Worm (Caenorhabditis elegans) whole organism, L2 larva: Measurements from ENCODE around the gene F54E2.9.

Experiments used
- C34F6.9 ChIP-seq: fragments of 150-350 bp; optimal IDR thresholded peaks from 2 replicates; lab custom pipeline; 2014; ENCODE audit warnings: missing biosample characterization, missing genetic modification characterization
- F13H6.1 ChIP-seq: sonication (generic microtip); optimal IDR thresholded peaks from 2 replicates; lab custom pipeline; 2016; ENCODE audit warnings: missing genetic modification characterization, missing compliant biosample characterization
- R02D3.7 ChIP-seq: fragments of 150-350 bp; optimal IDR thresholded peaks from 2 replicates; lab custom pipeline; 2014; ENCODE audit warnings: missing biosample characterization, missing genetic modification characterization
- Y55F3AM.14 ChIP-seq: fragments of 200-800 bp; sonication (Bioruptor generic); optimal IDR thresholded peaks from 2 replicates; lab custom pipeline; 2018; ENCODE audit warnings: mild to moderate bottlenecking, missing genetic modification characterization, missing compliant biosample characterization
- ZK546.5 ChIP-seq: sonication (generic microtip); optimal IDR thresholded peaks from 2 replicates; lab custom pipeline; 2017; ENCODE audit warnings: missing biosample characterization, missing genetic modification characterization
- alr-1 ChIP-seq: fragments of 150-350 bp; optimal IDR thresholded peaks from 2 replicates; lab custom pipeline; 2014; ENCODE audit warnings: missing biosample characterization, missing genetic modification characterization
- aly-2 ChIP-seq: fragments of 150-350 bp; optimal IDR thresholded peaks from 2 replicates; lab custom pipeline; 2014; ENCODE audit warnings: missing biosample characterization, missing genetic modification characterization
- ama-1 ChIP-seq: fragments of 150-350 bp; optimal IDR thresholded peaks from 2 replicates; lab custom pipeline; 2018; ENCODE audit warnings: inconsistent platforms
- crh-2 ChIP-seq: sonication (generic microtip); optimal IDR thresholded peaks from 2 replicates; lab custom pipeline; 2017; ENCODE audit warnings: missing biosample characterization, missing genetic modification characterization
- elt-1 ChIP-seq: fragments of 150-350 bp; optimal IDR thresholded peaks from 2 replicates; lab custom pipeline; 2014; ENCODE audit warnings: missing biosample characterization, missing genetic modification characterization
- elt-3 ChIP-seq: sonication (generic microtip); optimal IDR thresholded peaks from 2 replicates; lab custom pipeline; 2017; ENCODE audit warnings: missing biosample characterization, missing genetic modification characterization
- gmeb-1 ChIP-seq: fragments of 150-350 bp; optimal IDR thresholded peaks from 2 replicates; lab custom pipeline; 2014; ENCODE audit warnings: missing biosample characterization, missing genetic modification characterization
- lin-11 ChIP-seq: fragments of 150-350 bp; sonication (generic microtip); optimal IDR thresholded peaks from 2 replicates; lab custom pipeline; 2014; ENCODE audit warnings: missing biosample characterization, missing genetic modification characterization, inconsistent platforms, mixed read lengths
- lin-13 ChIP-seq: fragments of 150-350 bp; optimal IDR thresholded peaks from 2 replicates; lab custom pipeline; 2014; ENCODE audit warnings: missing biosample characterization, missing genetic modification reagents, missing genetic modification characterization
- lin-39 ChIP-seq: fragments of 150-350 bp; optimal IDR thresholded peaks from 2 replicates; lab custom pipeline; 2014; ENCODE audit warnings: missing biosample characterization, missing genetic modification reagents, missing genetic modification characterization
- mdl-1 ChIP-seq, 2 experiments: fragments of 150-350 bp in 1 of 2; sonication (generic microtip) in 1 of 2; optimal IDR thresholded peaks; 2 replicates each; lab custom pipeline; 2017; ENCODE audit warnings: missing biosample characterization in 2 of 2, missing genetic modification characterization in 2 of 2
- nhr-10 ChIP-seq: sonication (generic microtip); optimal IDR thresholded peaks from 2 replicates; lab custom pipeline; 2017; ENCODE audit warnings: missing biosample characterization, missing genetic modification characterization
- nhr-12 ChIP-seq: fragments of 150-350 bp; optimal IDR thresholded peaks from 2 replicates; lab custom pipeline; 2014; ENCODE audit warnings: missing biosample characterization, missing genetic modification characterization
- nhr-129 ChIP-seq: fragments of 150-350 bp; optimal IDR thresholded peaks from 2 replicates; lab custom pipeline; 2014; ENCODE audit warnings: missing biosample characterization, missing genetic modification characterization
- nhr-21 ChIP-seq: fragments of 150-350 bp; optimal IDR thresholded peaks from 2 replicates; lab custom pipeline; 2014; ENCODE audit warnings: missing biosample characterization, missing genetic modification characterization
- nhr-23 ChIP-seq: fragments of 150-350 bp; optimal IDR thresholded peaks from 2 replicates; lab custom pipeline; 2014; ENCODE audit warnings: missing biosample characterization, missing genetic modification reagents, missing genetic modification characterization
- nhr-237 ChIP-seq: fragments of 150-350 bp; optimal IDR thresholded peaks from 2 replicates; lab custom pipeline; 2014; ENCODE audit warnings: missing biosample characterization, missing genetic modification characterization
- nhr-25 ChIP-seq: fragments of 150-350 bp; sonication (generic microtip); optimal IDR thresholded peaks from 3 replicates; lab custom pipeline; 2014; ENCODE audit warnings: missing biosample characterization, missing genetic modification characterization
- nhr-77 ChIP-seq: fragments of 150-350 bp; optimal IDR thresholded peaks from 2 replicates; lab custom pipeline; 2014; ENCODE audit warnings: missing biosample characterization, missing genetic modification characterization
- peb-1 ChIP-seq: fragments of 150-350 bp; optimal IDR thresholded peaks from 2 replicates; lab custom pipeline; 2014; ENCODE audit warnings: missing biosample characterization, missing genetic modification characterization
- skn-1 ChIP-seq: sonication (generic microtip); optimal IDR thresholded peaks from 2 replicates; lab custom pipeline; 2017; ENCODE audit warnings: missing biosample characterization, missing genetic modification characterization
- sma-3 ChIP-seq: sonication (generic microtip); optimal IDR thresholded peaks from 2 replicates; lab custom pipeline; 2016; ENCODE audit warnings: missing genetic modification reagents, missing genetic modification characterization, missing compliant biosample characterization
- sma-9 ChIP-seq, 2 experiments: fragments of 150-350 bp in 1 of 2; sonication (generic microtip) in 1 of 2; optimal IDR thresholded peaks; 2 replicates each; lab custom pipeline; 2014 to 2016; ENCODE audit warnings: missing genetic modification characterization in 2 of 2, mild to moderate bottlenecking in 1 of 2, missing biosample characterization in 1 of 2, missing compliant biosample characterization in 1 of 2, missing genetic modification reagents in 1 of 2, moderate library complexity in 1 of 2
- snpc-4 ChIP-seq: fragments of 150-350 bp; optimal IDR thresholded peaks from 2 replicates; lab custom pipeline; 2014; ENCODE audit warnings: missing biosample characterization, missing genetic modification characterization
- unc-39 ChIP-seq: fragments of 150-350 bp; optimal IDR thresholded peaks from 2 replicates; lab custom pipeline; 2014; ENCODE audit warnings: missing biosample characterization, missing genetic modification characterization
- zag-1 ChIP-seq: fragments of 150-350 bp; optimal IDR thresholded peaks from 2 replicates; lab custom pipeline; 2014; ENCODE audit warnings: missing biosample characterization, missing genetic modification characterization
- ztf-1 ChIP-seq: fragments of 200-800 bp; sonication (Bioruptor generic); conservative IDR thresholded peaks from 2 replicates; pipeline ENCODE4 v1.3.6; 2022; ENCODE audit warnings: missing genetic modification characterization, missing compliant biosample characterization
- ztf-11 ChIP-seq: sonication (generic microtip); optimal IDR thresholded peaks from 2 replicates; lab custom pipeline; 2017; ENCODE audit warnings: missing biosample characterization, missing genetic modification characterization
- ztf-4 ChIP-seq: fragments of 150-350 bp; optimal IDR thresholded peaks from 2 replicates; lab custom pipeline; 2014; ENCODE audit warnings: missing biosample characterization, missing genetic modification characterization

Gene F54E2.9

DNA sequence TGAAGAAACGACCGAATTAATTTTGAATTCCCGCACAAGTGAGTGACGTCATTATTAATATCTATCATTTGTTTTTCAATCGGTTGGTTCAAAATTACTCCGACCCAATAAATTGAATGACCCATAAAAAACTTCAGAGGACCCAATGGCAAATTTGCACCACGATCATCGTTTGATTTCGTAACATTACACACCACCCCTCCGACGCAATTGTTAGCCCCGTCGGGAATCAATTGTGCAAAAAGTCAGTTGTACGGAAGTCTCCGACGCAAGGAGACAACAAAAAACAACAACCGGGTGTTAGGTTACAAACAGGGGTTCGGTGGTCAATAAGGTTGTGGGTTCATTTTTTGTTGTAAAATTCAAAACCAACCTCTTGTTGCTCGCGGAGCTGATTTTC, 11.8 kb downstream of the F54E2.9 start:
- no peak for TF ChIP-seq nhr-77 (tag; lab: Kevin White, UChicago)
- TF ChIP-seq nhr-129 (tag; lab: Kevin White, UChicago) = peak; percentile 43
- TF ChIP-seq zag-1 = no peak
- no peak for TF ChIP-seq unc-39 (tag; lab: Kevin White, UChicago)

DNA sequence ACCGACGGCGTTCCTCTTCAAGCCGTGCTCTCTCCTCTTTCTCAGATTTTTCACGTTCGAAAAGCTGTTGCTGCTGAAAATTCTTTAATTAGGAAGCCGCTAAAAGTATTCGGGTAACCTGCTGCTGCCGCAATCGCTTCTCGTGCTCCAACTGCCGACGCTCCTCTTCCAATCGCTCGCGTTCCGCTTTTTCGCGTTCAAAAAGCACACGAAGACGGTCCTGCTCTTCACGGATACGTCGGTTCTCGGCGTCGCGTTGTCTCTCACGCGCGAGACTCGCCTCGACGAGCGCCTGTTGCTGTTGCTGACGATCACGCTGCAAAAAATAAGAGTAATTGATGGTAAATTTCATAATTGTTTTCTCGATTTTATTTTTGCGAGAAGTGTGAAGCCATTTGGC, 13.1 kb downstream of the F54E2.9 start:
- TF ChIP-seq zag-1 (no peak), lin-13 (GFP tag; lab: Kevin White, UChicago) (no peak), elt-1 (tag; lab: Kevin White, UChicago) (no peak), elt-3 (tag; lab: Kevin White, UChicago) (no peak), nhr-25 (tag; lab: Kevin White, UChicago) (no peak), nhr-21 (tag; lab: Kevin White, UChicago) (no peak), gmeb-1 (no peak), unc-39 (tag; lab: Kevin White, UChicago) (no peak), sma-9 (GFP tag; optimal IDR thresholded peaks at IDR 0.05; lab: Kevin White, UChicago) (no peak), sma-9 (tag; optimal IDR thresholded peaks at IDR 0.05; lab: Kevin White, UChicago) (no peak)
- TF ChIP-seq, all 48 proteins: peak for 0

DNA sequence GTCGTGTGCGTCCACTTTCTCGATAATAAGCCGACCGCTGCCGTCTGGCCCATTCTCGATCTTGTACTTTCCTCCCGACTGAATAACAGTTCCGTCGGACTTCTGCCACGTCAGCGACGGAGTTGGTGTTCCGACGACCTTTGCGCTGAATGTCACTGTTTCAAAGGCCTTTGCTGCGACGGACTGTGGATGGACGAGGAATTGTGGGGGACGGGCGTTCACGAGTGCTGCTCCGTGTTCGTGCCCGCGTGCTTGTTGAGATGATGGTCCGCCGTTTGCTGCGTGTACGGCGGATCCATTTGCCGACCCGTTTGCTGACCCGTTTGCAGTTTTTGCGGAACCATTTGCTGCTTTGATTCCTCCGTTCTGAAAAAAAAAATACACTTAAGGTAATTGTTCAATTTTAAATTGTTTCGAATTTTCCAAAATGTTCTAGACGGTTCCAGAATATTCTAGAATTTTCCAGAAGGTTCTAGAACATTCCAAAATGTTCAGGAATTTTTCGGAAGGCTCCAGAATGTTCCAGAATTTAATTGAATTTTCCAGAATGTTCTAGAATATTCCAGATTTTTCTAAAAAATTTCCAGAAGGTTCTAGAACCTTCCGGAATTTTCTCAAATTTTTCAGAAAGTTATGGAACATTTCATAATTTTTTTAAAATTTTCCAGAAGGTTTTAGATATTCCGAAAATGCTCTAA, 14.5 kb downstream of the F54E2.9 start:
- TF ChIP-seq mdl-1 (tag; optimal IDR thresholded peaks at IDR 0.05; lab: Kevin White, UChicago) (no peak), C34F6.9 (tag; lab: Kevin White, UChicago) (no peak), nhr-77 (tag; lab: Kevin White, UChicago) (no peak), R02D3.7 (tag; lab: Kevin White, UChicago) (no peak), gmeb-1 (no peak), ztf-1 (GFP tag; lab: Robert Waterston, UW) (no peak), ama-1 (lab: Kevin White, UChicago) (no peak)

ce11 chrV:2795998-2796397, 17.8 kb downstream of the F54E2.9 start, which contains the start of gene F54E2.2:
TSS of gene F54E2.2 (plus strand) at chrV:2796298.
- no peak for TF ChIP-seq alr-1 (tag; lab: Kevin White, UChicago)

ce11 chrV:2792958-2793357, 20.8 kb downstream of the F54E2.9 start:
- TF ChIP-seq nhr-77 (tag; lab: Kevin White, UChicago) = no peak
- TF ChIP-seq ztf-11 (tag; lab: Kevin White, UChicago) = no peak
- no peak for TF ChIP-seq crh-2 (tag; lab: Kevin White, UChicago)
- TF ChIP-seq elt-3 (tag; lab: Kevin White, UChicago) = no peak
- TF ChIP-seq nhr-23 (tag; lab: Kevin White, UChicago) = no peak
- TF ChIP-seq skn-1 (tag; lab: Kevin White, UChicago) = no peak
- no peak for TF ChIP-seq ztf-4
- TF ChIP-seq nhr-25 (tag; lab: Kevin White, UChicago) = no peak
- no peak for TF ChIP-seq Y55F3AM.14
- no peak for TF ChIP-seq nhr-237 (tag; lab: Kevin White, UChicago)
- no peak for TF ChIP-seq lin-11 (tag; lab: Kevin White, UChicago)
- TF ChIP-seq lin-39 (tag; lab: Kevin White, UChicago) = no peak
- TF ChIP-seq unc-39 (tag; lab: Kevin White, UChicago) = no peak
- no peak for TF ChIP-seq nhr-10 (tag; lab: Kevin White, UChicago)

DNA sequence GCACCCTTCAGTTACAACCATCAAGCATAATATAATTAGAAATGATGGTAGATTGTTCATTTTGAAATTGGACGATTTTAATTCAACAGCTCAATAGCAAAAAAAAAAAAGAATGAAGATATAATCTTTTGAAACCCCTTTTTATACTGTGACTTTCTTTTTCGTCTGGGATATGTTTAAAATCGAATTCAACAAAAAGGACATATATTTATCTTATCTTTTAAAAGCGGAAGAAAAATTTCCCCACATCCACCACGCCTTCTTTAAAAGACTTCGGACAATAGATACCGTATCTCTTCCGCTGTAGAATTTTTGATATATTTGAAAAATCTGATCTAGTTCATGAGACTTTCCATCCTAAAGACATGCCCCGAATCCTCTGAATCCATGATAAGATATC, 33.0 kb downstream of the F54E2.9 start, which contains the start of gene R05D8.11:
Gene R05D8.11 (minus strand): TSS at position 101 of the 400 bp plus-strand sequence.
- TF ChIP-seq zag-1 = no peak
- TF ChIP-seq nhr-129 (tag; lab: Kevin White, UChicago) = no peak
- TF ChIP-seq R02D3.7 (tag; lab: Kevin White, UChicago) = no peak
- TF ChIP-seq aly-2 (tag; lab: Kevin White, UChicago) = no peak
- no peak for TF ChIP-seq sma-3 (GFP tag; lab: Kevin White, UChicago)

DNA sequence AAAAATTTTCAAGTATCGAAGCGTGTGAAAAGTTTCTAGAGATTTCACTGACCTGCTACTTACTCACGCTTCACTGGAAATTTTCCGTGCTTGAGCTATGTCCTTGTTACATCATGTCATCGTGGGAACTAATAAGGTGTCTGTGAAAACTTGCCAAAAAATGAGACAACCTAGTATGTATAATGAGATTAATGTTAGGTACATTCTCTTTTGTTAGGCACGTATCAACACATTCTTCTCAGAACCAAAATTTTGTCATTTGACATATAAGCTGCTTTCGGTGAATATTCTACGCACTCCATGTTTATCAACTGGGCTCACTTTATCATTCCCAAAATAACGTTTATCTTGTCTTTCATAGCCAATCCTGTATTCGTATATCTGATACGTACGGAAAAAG, 39.7 kb downstream of the F54E2.9 start, which contains the start of gene srj-18:
Gene srj-18 (plus strand): TSS at position 301 of the 400 bp plus-strand sequence.
- TF ChIP-seq F13H6.1 (tag; lab: Kevin White, UChicago) (no peak), Y55F3AM.14 (no peak), ZK546.5 (tag; lab: Kevin White, UChicago) (no peak), zag-1 (no peak), nhr-12 (tag; lab: Kevin White, UChicago) (no peak), skn-1 (tag; lab: Kevin White, UChicago) (no peak), nhr-129 (tag; lab: Kevin White, UChicago) (no peak), mdl-1 (tag; optimal IDR thresholded peaks at IDR 0.05; lab: Kevin White, UChicago) (no peak), snpc-4 (no peak), crh-2 (tag; lab: Kevin White, UChicago) (no peak), elt-3 (tag; lab: Kevin White, UChicago) (no peak), ztf-11 (tag; lab: Kevin White, UChicago) (no peak), nhr-21 (tag; lab: Kevin White, UChicago) (no peak), peb-1 (no peak)
